Worm (Caenorhabditis elegans) whole organism, L4 larva: Measurements from ENCODE around the gene srsx-17.

Source experiments
- D1046.2 ChIP-seq: fragments of 200-800 bp; sonication (Bioruptor generic); IDR thresholded peaks from 2 replicates; pipeline ENCODE4 v1.3.6; 2022; ENCODE audit warnings: missing genetic modification characterization, missing compliant biosample characterization
- F44E2.7 ChIP-seq: fragments of 200-800 bp; sonication (Bioruptor generic); IDR thresholded peaks from 2 replicates; pipeline ENCODE4 v2.1.2; 2022; ENCODE audit warnings: missing genetic modification characterization, missing compliant biosample characterization
- Y5F2A.4 ChIP-seq: fragments of 200-800 bp; sonication (Bioruptor generic); optimal IDR thresholded peaks from 2 replicates; lab custom pipeline; 2018; ENCODE audit warnings: mild to moderate bottlenecking, missing genetic modification characterization, missing compliant biosample characterization
- aha-1 ChIP-seq: fragments of 150-350 bp; peaks from one replicate; lab custom pipeline; 2014; ENCODE audit warnings: missing biosample characterization, missing genetic modification characterization
- aly-2 ChIP-seq: sonication (generic microtip); optimal IDR thresholded peaks from 2 replicates; lab custom pipeline; 2018; ENCODE audit warnings: missing biosample characterization, missing genetic modification characterization
- ama-1 ChIP-seq: fragments of 150-350 bp; optimal IDR thresholded peaks from 2 replicates; lab custom pipeline; 2014; ENCODE audit warnings: inconsistent platforms, mixed read lengths
- ceh-32 ChIP-seq: sonication (generic microtip); optimal IDR thresholded peaks from 2 replicates; lab custom pipeline; 2016; ENCODE audit warnings: mild to moderate bottlenecking, missing genetic modification characterization, missing compliant biosample characterization; ENCODE audit not compliant: poor library complexity
- daf-12 ChIP-seq: fragments of 150-350 bp; optimal IDR thresholded peaks from 2 replicates; lab custom pipeline; 2014; ENCODE audit warnings: missing biosample characterization, missing genetic modification reagents, missing genetic modification characterization
- daf-16 ChIP-seq, 3 experiments: sonication (generic microtip); optimal IDR thresholded peaks; 2 replicates each; lab custom pipeline; 2016 to 2017; ENCODE audit warnings: missing genetic modification characterization in 3 of 3, missing genetic modification reagents in 3 of 3, mild to moderate bottlenecking in 2 of 3, missing compliant biosample characterization in 2 of 3, missing biosample characterization in 1 of 3, moderate library complexity in 1 of 3
- dmd-6 ChIP-seq: fragments of 200-800 bp; sonication (Bioruptor generic); IDR thresholded peaks from 2 replicates; pipeline ENCODE4 v1.3.6; 2022; ENCODE audit warnings: missing genetic modification reagents, missing genetic modification characterization, missing compliant biosample characterization
- dmd-8 ChIP-seq: fragments of 200-800 bp; sonication (Bioruptor generic); IDR thresholded peaks from 2 replicates; pipeline ENCODE4 v1.3.6; 2022; ENCODE audit warnings: missing genetic modification characterization, missing compliant biosample characterization
- dve-1 ChIP-seq: sonication (generic microtip); optimal IDR thresholded peaks from 2 replicates; lab custom pipeline; 2017; ENCODE audit warnings: antibody characterized with exemption, mild to moderate bottlenecking, missing genetic modification characterization, missing compliant biosample characterization; ENCODE audit not compliant: insufficient read depth
- egl-43 ChIP-seq: fragments of 200-800 bp; sonication (Bioruptor generic); IDR thresholded peaks from 2 replicates; pipeline ENCODE4 v1.3.6; 2022; ENCODE audit warnings: missing genetic modification reagents, missing genetic modification characterization, missing compliant biosample characterization
- gei-8 ChIP-seq: fragments of 200-800 bp; sonication (Bioruptor generic); optimal IDR thresholded peaks from 2 replicates; lab custom pipeline; 2018; ENCODE audit warnings: mild to moderate bottlenecking, missing genetic modification characterization, missing compliant biosample characterization
- hlh-11 ChIP-seq: fragments of 200-800 bp; sonication (Bioruptor generic); optimal IDR thresholded peaks from 2 replicates; lab custom pipeline; 2018; ENCODE audit warnings: mild to moderate bottlenecking, missing genetic modification characterization, missing compliant biosample characterization
- hlh-30 ChIP-seq: sonication (generic microtip); optimal IDR thresholded peaks from 2 replicates; lab custom pipeline; 2017; ENCODE audit warnings: antibody characterized with exemption, mild to moderate bottlenecking, missing genetic modification characterization, missing compliant biosample characterization; ENCODE audit not compliant: insufficient read depth
- lin-1 ChIP-seq: fragments of 200-800 bp; sonication (Bioruptor generic); IDR thresholded peaks from 2 replicates; pipeline ENCODE4 v1.3.6; 2022; ENCODE audit warnings: missing genetic modification reagents, missing genetic modification characterization, missing compliant biosample characterization
- lin-13 ChIP-seq: fragments of 150-350 bp; optimal IDR thresholded peaks from 2 replicates; lab custom pipeline; 2014; ENCODE audit warnings: missing biosample characterization, missing genetic modification reagents, missing genetic modification characterization
- madf-5 ChIP-seq, 2 experiments: fragments of 200-800 bp; sonication (Bioruptor generic); IDR thresholded peaks; 2 replicates each; pipeline ENCODE4 v1.3.6; 2022; ENCODE audit warnings: missing compliant biosample characterization in 2 of 2, missing genetic modification characterization in 2 of 2
- mdl-1 ChIP-seq, 2 experiments: fragments of 150-350 bp in 1 of 2; sonication (generic microtip) in 1 of 2; optimal IDR thresholded peaks; 2 replicates each; lab custom pipeline; 2014 to 2017; ENCODE audit warnings: missing biosample characterization in 2 of 2, missing genetic modification characterization in 2 of 2
- nhr-10 ChIP-seq: fragments of 150-350 bp; optimal IDR thresholded peaks from 2 replicates; lab custom pipeline; 2014; ENCODE audit warnings: missing biosample characterization, missing genetic modification characterization
- nhr-111 ChIP-seq: fragments of 200-800 bp; sonication (Bioruptor generic); optimal IDR thresholded peaks from 2 replicates; lab custom pipeline; 2018; ENCODE audit warnings: mild to moderate bottlenecking, missing genetic modification characterization, missing compliant biosample characterization
- nhr-25 ChIP-seq: sonication (generic microtip); optimal IDR thresholded peaks from 2 replicates; lab custom pipeline; 2017; ENCODE audit warnings: missing genetic modification characterization, mild to moderate bottlenecking, missing compliant biosample characterization, antibody characterized with exemption, moderate library complexity, borderline replicate concordance; ENCODE audit not compliant: insufficient read depth
- nhr-28 ChIP-seq: fragments of 150-350 bp; optimal IDR thresholded peaks from 2 replicates; lab custom pipeline; 2014; ENCODE audit warnings: missing biosample characterization, missing genetic modification characterization
- nhr-76 ChIP-seq: fragments of 150-350 bp; optimal IDR thresholded peaks from 2 replicates; lab custom pipeline; 2014; ENCODE audit warnings: missing biosample characterization, missing genetic modification characterization
- nhr-77 ChIP-seq: fragments of 150-350 bp; optimal IDR thresholded peaks from 2 replicates; lab custom pipeline; 2014; ENCODE audit warnings: missing biosample characterization, missing genetic modification characterization
- pha-4 ChIP-seq, 2 experiments: fragments of 150-350 bp in 1 of 2; fragments of 200-800 bp in 1 of 2; sonication (Bioruptor generic) in 1 of 2; IDR thresholded peaks in 1 of 2; optimal IDR thresholded peaks in 1 of 2; 2 replicates each; pipeline versions ENCODE4 v1.3.6 to Lab custom; 2014 to 2022; ENCODE audit warnings: missing genetic modification characterization in 2 of 2, missing genetic modification reagents in 2 of 2, missing biosample characterization in 1 of 2, missing compliant biosample characterization in 1 of 2
- pqm-1 ChIP-seq: sonication (generic microtip); optimal IDR thresholded peaks from 2 replicates; lab custom pipeline; 2017; ENCODE audit warnings: missing biosample characterization, missing genetic modification characterization
- rbr-2 ChIP-seq: sonication (generic microtip); optimal IDR thresholded peaks from 2 replicates; lab custom pipeline; 2016; ENCODE audit warnings: missing genotype, missing genetic modification characterization, missing compliant biosample characterization
- sdz-12 ChIP-seq: fragments of 200-800 bp; sonication (Bioruptor generic); optimal IDR thresholded peaks from 2 replicates; lab custom pipeline; 2018; ENCODE audit warnings: mild to moderate bottlenecking, missing genetic modification characterization, missing compliant biosample characterization
- set-16 ChIP-seq: fragments of 200-800 bp; sonication (Bioruptor generic); IDR thresholded peaks from 2 replicates; pipeline ENCODE4 v1.3.6; 2022; ENCODE audit warnings: missing genetic modification reagents, missing genetic modification characterization, missing compliant biosample characterization
- skn-1 ChIP-seq: fragments of 150-350 bp; optimal IDR thresholded peaks from 2 replicates; lab custom pipeline; 2014; ENCODE audit warnings: missing biosample characterization, missing genetic modification characterization
- spr-3 ChIP-seq: fragments of 200-800 bp; sonication (Bioruptor generic); optimal IDR thresholded peaks from 2 replicates; lab custom pipeline; 2018; ENCODE audit warnings: mild to moderate bottlenecking, missing genetic modification characterization, missing compliant biosample characterization
- tra-1 ChIP-seq: fragments of 200-800 bp; sonication (Bioruptor generic); IDR thresholded peaks from 2 replicates; pipeline ENCODE4 v1.3.6; 2022; ENCODE audit warnings: missing genetic modification reagents, missing genetic modification characterization, missing compliant biosample characterization
- unc-130 ChIP-seq: sonication (generic microtip); optimal IDR thresholded peaks from 2 replicates; lab custom pipeline; 2016; ENCODE audit warnings: missing genetic modification reagents, missing genetic modification characterization, missing compliant biosample characterization
- unc-62 ChIP-seq, 3 experiments: fragments of 150-350 bp in 1 of 3; sonication (generic microtip); optimal IDR thresholded peaks in 2 of 3; peaks in 1 of 3; 1 replicate in 1 of 3; 2 replicates in 2 of 3; lab custom pipeline; 2014 to 2017; ENCODE audit warnings: missing biosample characterization in 3 of 3, missing genetic modification characterization in 3 of 3, missing genetic modification reagents in 3 of 3, missing genotype in 1 of 3
- zfp-2 ChIP-seq: sonication (generic microtip); optimal IDR thresholded peaks from 2 replicates; lab custom pipeline; 2016; ENCODE audit warnings: mild to moderate bottlenecking, missing genetic modification characterization, missing compliant biosample characterization
- ztf-11 ChIP-seq: fragments of 150-350 bp; optimal IDR thresholded peaks from 2 replicates; lab custom pipeline; 2014; ENCODE audit warnings: missing biosample characterization, missing genetic modification characterization

The srsx-17 gene

ce11 chrV:5921761-5922160, 5.7 kb upstream of the srsx-17 start:
- TF ChIP-seq daf-12 (tag; lab: Kevin White, UChicago): no peak
- no peak for TF ChIP-seq hlh-11 (tag; lab: Kevin White, UChicago)
- TF ChIP-seq nhr-28 (tag; lab: Kevin White, UChicago): no peak
- no peak for TF ChIP-seq dmd-6 (GFP tag; lab: Robert Waterston, UW)
- no peak for TF ChIP-seq D1046.2 (GFP tag; lab: Robert Waterston, UW)
- TF ChIP-seq spr-3 (GFP tag; lab: Kevin White, UChicago): no peak

DNA sequence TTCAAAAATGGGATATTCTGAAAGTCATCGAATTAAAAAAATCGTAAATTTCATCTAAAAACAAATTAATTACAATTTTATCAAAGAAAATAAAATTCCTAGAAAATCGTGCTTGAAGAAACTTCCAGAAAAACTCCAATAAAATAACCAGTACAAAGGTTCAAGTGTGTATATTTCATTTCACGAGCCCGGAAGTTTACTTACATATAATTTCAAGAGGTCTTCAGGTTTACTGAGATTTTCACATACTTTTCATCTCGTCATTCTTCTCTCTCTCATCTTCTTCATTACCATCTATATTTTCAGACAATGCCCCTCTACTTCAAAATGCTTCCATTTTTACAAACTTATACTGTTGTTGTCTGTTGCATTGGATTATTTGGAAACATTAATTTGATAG, 5.2 kb upstream of the srsx-17 start, which contains the start of gene srsx-18:
Gene srsx-18, plus strand, starts transcription at position 301 of the 400 bp plus-strand sequence.
- TF ChIP-seq ceh-32 (tag; lab: Kevin White, UChicago) (no peak), madf-5 (GFP tag; IDR thresholded peaks at IDR 0.05; lab: Robert Waterston, UW) (no peak), egl-43 (GFP tag; lab: Robert Waterston, UW) (no peak), nhr-10 (tag; lab: Kevin White, UChicago) (no peak), sdz-12 (GFP tag; lab: Kevin White, UChicago) (no peak)

- TF ChIP-seq aha-1 (tag; lab: Kevin White, UChicago): peak; percentile 50
- no peak for TF ChIP-seq D1046.2 (GFP tag; lab: Robert Waterston, UW)
- TF ChIP-seq, all 104 proteins: peak for 1
Observed at ce11 chrV:5928006-5928405, 559 bp downstream of the srsx-17 start.

ce11 chrV:5930588-5930987, 3.1 kb downstream of the srsx-17 start, which contains the start of gene galt-1:
galt-1 (plus strand) TSS chrV:5930905.
- TF ChIP-seq hlh-30 (tag; lab: Kevin White, UChicago) (no peak), nhr-111 (GFP tag; lab: Kevin White, UChicago) (no peak), dve-1 (peak; percentile 25), aly-2 (tag; lab: Kevin White, UChicago) (no peak), nhr-28 (tag; lab: Kevin White, UChicago) (peak; percentile 50), nhr-25 (tag; lab: Kevin White, UChicago) (no peak), ama-1 (lab: Kevin White, UChicago) (no peak), daf-16 (GFP tag; optimal IDR thresholded peaks at IDR 0.05; lab: Kevin White, UChicago) (no peak), daf-16 (tag; optimal IDR thresholded peaks at IDR 0.05; lab: Kevin White, UChicago) (peak; percentile 63), aha-1 (tag; lab: Kevin White, UChicago) (no peak), lin-13 (GFP tag; lab: Kevin White, UChicago) (no peak), F44E2.7 (GFP tag; lab: Robert Waterston, UW) (no peak), ztf-11 (tag; lab: Kevin White, UChicago) (no peak), pqm-1 (tag; lab: Kevin White, UChicago) (peak; percentile 52), skn-1 (tag; lab: Kevin White, UChicago) (no peak), gei-8 (GFP tag; lab: Kevin White, UChicago) (no peak), nhr-77 (tag; lab: Kevin White, UChicago) (peak; percentile 31), pha-4 (GFP tag; IDR thresholded peaks at IDR 0.05; lab: Robert Waterston, UW) (no peak), pha-4 (tag; optimal IDR thresholded peaks at IDR 0.05; lab: Kevin White, UChicago) (no peak), dmd-8 (no peak), zfp-2 (no peak)

DNA sequence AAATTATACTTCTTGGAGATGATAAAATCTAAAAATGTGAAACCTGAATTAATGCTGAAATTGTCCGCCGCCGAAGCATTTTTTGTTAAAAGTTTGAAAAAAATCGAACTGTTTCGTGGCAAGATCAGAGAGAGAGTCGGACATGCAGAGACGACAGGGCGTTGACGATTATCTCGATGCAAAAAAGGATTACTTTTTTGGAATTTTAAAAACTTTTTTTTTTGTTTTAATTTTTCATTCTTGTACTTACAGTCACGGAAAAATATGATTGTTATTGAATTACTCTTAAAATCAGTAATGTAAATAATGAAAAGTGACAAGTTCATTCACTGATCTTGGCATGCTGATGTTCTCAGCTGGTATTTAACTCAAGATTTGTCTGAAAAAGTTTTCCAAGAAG, 9.2 kb downstream of the srsx-17 start, which contains the start of the genes M03F8.5 and M03F8.7:
Gene M03F8.5, minus strand, starts transcription at position 101 of the 400 bp plus-strand sequence.
Gene M03F8.7, plus strand, starts transcription at position 249 of the 400 bp plus-strand sequence.
- TF ChIP-seq Y5F2A.4 (GFP tag; lab: Kevin White, UChicago) (no peak), set-16 (GFP tag; lab: Robert Waterston, UW) (no peak), tra-1 (GFP tag; lab: Robert Waterston, UW) (no peak), nhr-25 (tag; lab: Kevin White, UChicago) (no peak), unc-62 (GFP tag; optimal IDR thresholded peaks at IDR 0.05 in 1 of 2; lab: Kevin White, UChicago) (no peak), unc-62 (tag; optimal IDR thresholded peaks at IDR 0.05; lab: Kevin White, UChicago) (no peak), sdz-12 (GFP tag; lab: Kevin White, UChicago) (no peak), unc-130 (no peak), nhr-76 (tag; lab: Kevin White, UChicago) (no peak), lin-1 (GFP tag; lab: Robert Waterston, UW) (no peak), mdl-1 (tag; optimal IDR thresholded peaks at IDR 0.05; lab: Kevin White, UChicago) (no peak), rbr-2 (tag; lab: Kevin White, UChicago) (no peak)
